Worm (Caenorhabditis elegans): ENCODE measurements around the gene F23A7.8.

DNA sequence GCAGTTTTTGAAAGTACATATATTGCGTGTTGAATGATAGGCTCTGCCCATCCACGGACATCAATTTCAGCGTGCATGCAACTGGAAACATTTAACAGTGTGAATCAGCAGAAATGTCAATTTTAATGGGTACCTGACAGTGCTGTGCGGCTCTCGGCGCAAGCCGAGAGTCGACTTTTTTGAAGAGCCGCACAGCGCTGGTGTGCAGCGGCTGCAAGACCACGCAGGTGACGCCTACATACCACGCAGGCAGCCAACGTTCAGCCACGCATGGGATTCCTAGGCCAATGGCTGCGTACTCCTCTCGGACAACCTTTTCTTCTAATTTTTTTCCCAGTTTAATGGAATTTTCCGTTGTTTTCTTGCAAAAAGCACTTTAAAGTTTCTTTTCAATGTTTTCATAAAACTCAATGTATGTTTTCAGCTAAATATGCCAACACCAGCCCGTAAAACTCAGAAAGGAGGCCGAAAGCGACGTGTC is 31.6 kb downstream of the F23A7.8 start, which contains the start of gene W10G6.1:
- TF ChIP-seq nhr-12 (tag; optimal IDR thresholded peaks at IDR 0.05) (no peak), fos-1 (tag; optimal IDR thresholded peaks at IDR 0.05) (no peak), sea-2 (GFP tag; optimal IDR thresholded peaks at IDR 0.05) (no peak), ZK546.5 (tag; optimal IDR thresholded peaks at IDR 0.05) (no peak), nhr-25 (tag; optimal IDR thresholded peaks at IDR 0.05) (no peak), ztf-4 (tag; optimal IDR thresholded peaks at IDR 0.05) (no peak), unc-62 (GFP tag; optimal IDR thresholded peaks at IDR 0.05) (no peak), pha-4 (tag; optimal IDR thresholded peaks at IDR 0.05) (no peak), ceh-28 (tag; optimal IDR thresholded peaks at IDR 0.05) (no peak), lin-15B (tag; optimal IDR thresholded peaks at IDR 0.05) (no peak), nhr-28 (tag; optimal IDR thresholded peaks at IDR 0.05) (no peak), aly-2 (tag; optimal IDR thresholded peaks at IDR 0.05) (no peak)
